Fruit fly (Drosophila melanogaster) whole organism, embryonic: ENCODE measurements around the gene nmdyn-D6.

Experiments
- Atf3 ChIP-seq: fragments of 200-800 bp; sonication (Bioruptor generic); optimal IDR thresholded peaks from 3 replicates; lab custom pipeline; 2016; ENCODE audit warnings: missing biosample characterization, missing genetic modification characterization
- BEAF-32 ChIP-seq: fragments of 200-800 bp; sonication (Bioruptor generic); optimal IDR thresholded peaks from 3 replicates; lab custom pipeline; 2017; ENCODE audit warnings: missing biosample characterization, missing genetic modification characterization, mild to moderate bottlenecking, moderate library complexity, missing genetic modification reagents
- Bteb2 ChIP-seq: fragments of 200-800 bp; sonication (Bioruptor generic); optimal IDR thresholded peaks from 2 replicates; lab custom pipeline; 2016; ENCODE audit warnings: missing biosample characterization, missing genetic modification characterization
- CG10959 ChIP-seq: fragments of 200-800 bp; sonication (Bioruptor generic); IDR thresholded peaks from 2 replicates; pipeline ENCODE4 v1.3.6; 2022; ENCODE audit warnings: missing biosample characterization, missing genetic modification characterization
- CG13775 ChIP-seq: fragments of 200-800 bp; sonication (Bioruptor generic); optimal IDR thresholded peaks from 3 replicates; lab custom pipeline; 2017; ENCODE audit warnings: missing biosample characterization, mild to moderate bottlenecking, missing genetic modification characterization
- CG15479 ChIP-seq: fragments of 200-800 bp; sonication (Bioruptor generic); optimal IDR thresholded peaks from 3 replicates; lab custom pipeline; 2019; ENCODE audit warnings: missing biosample characterization, mild to moderate bottlenecking, missing genetic modification characterization, moderate library complexity
- CG1647 ChIP-seq: fragments of 200-800 bp; sonication (Bioruptor generic); optimal IDR thresholded peaks from 3 replicates; lab custom pipeline; 2016; ENCODE audit warnings: missing biosample characterization, missing genetic modification characterization
- CG30431 ChIP-seq: fragments of 200-800 bp; sonication (Bioruptor generic); optimal IDR thresholded peaks from 2 replicates; lab custom pipeline; 2017; ENCODE audit warnings: missing biosample characterization, missing genetic modification characterization
- CG3065 ChIP-seq: fragments of 200-800 bp; sonication (Bioruptor generic); optimal IDR thresholded peaks from 2 replicates; lab custom pipeline; 2016; ENCODE audit warnings: missing biosample characterization, missing genetic modification characterization
- CG31441 ChIP-seq: fragments of 200-800 bp; sonication (Bioruptor generic); IDR thresholded peaks from 2 replicates; pipeline ENCODE4 v1.3.6; 2022; ENCODE audit warnings: missing biosample characterization, missing genetic modification characterization
- CG6272 ChIP-seq: fragments of 200-800 bp; sonication (Bioruptor generic); IDR thresholded peaks from 2 replicates; pipeline ENCODE4 v1.3.6; 2022; ENCODE audit warnings: missing biosample characterization, missing genetic modification characterization
- CG6683 ChIP-seq: fragments of 200-800 bp; sonication (Bioruptor generic); optimal IDR thresholded peaks from 2 replicates; lab custom pipeline; 2017; ENCODE audit warnings: missing biosample characterization, mild to moderate bottlenecking, missing genetic modification characterization, missing genetic modification reagents
- CG6791 ChIP-seq: fragments of 200-800 bp; sonication (Bioruptor generic); IDR thresholded peaks from 3 replicates; pipeline ENCODE4 v1.3.6; 2022; ENCODE audit warnings: missing biosample characterization, missing genetic modification characterization; ENCODE audit not compliant: partially characterized antibody
- CG7987 ChIP-seq: fragments of 200-800 bp; sonication (Bioruptor generic); optimal IDR thresholded peaks from 2 replicates; lab custom pipeline; 2018; ENCODE audit warnings: missing biosample characterization, mild to moderate bottlenecking, missing genetic modification characterization, moderate library complexity
- CG8290 ChIP-seq, 3 experiments: fragments of 200-800 bp; sonication (Bioruptor generic); optimal IDR thresholded peaks; 2 replicates each; lab custom pipeline; 2016 to 2019; ENCODE audit warnings: missing biosample characterization in 3 of 3, missing genetic modification characterization in 3 of 3, mild to moderate bottlenecking in 2 of 3, moderate library complexity in 1 of 3
- CG8765 ChIP-seq: fragments of 200-800 bp; sonication (Bioruptor generic); IDR thresholded peaks from 2 replicates; pipeline ENCODE4 v1.3.6; 2022; ENCODE audit warnings: missing biosample characterization, missing genetic modification characterization
- CG8944 ChIP-seq: fragments of 200-800 bp; sonication (Bioruptor generic); optimal IDR thresholded peaks from 3 replicates; lab custom pipeline; 2016; ENCODE audit warnings: missing biosample characterization, missing genetic modification characterization
- CHES-1-like ChIP-seq: fragments of 200-800 bp; sonication (Bioruptor generic); optimal IDR thresholded peaks from 2 replicates; lab custom pipeline; 2016; ENCODE audit warnings: missing biosample characterization, missing genetic modification characterization
- Elba2 ChIP-seq: fragments of 200-800 bp; sonication (Bioruptor generic); optimal IDR thresholded peaks from 3 replicates; lab custom pipeline; 2016; ENCODE audit warnings: missing biosample characterization, missing genetic modification characterization
- GATAe ChIP-seq: fragments of 200-800 bp; sonication (Bioruptor generic); conservative IDR thresholded peaks from 2 replicates; pipeline ENCODE4 v1.3.6; 2022; ENCODE audit warnings: missing biosample characterization, missing genetic modification characterization
- Gug ChIP-seq: fragments of 200-800 bp; sonication (Bioruptor generic); IDR thresholded peaks from 4 replicates; pipeline ENCODE4 v1.3.6; 2022; ENCODE audit warnings: missing biosample characterization, missing genetic modification characterization
- HLH3B ChIP-seq: fragments of 200-800 bp; sonication (Bioruptor generic); IDR thresholded peaks from 2 replicates; pipeline ENCODE4 v1.3.6; 2022; ENCODE audit warnings: missing biosample characterization, missing genetic modification characterization
- HLH4C ChIP-seq: fragments of 200-800 bp; sonication (Bioruptor generic); IDR thresholded peaks from 3 replicates; pipeline ENCODE4 v1.3.6; 2022; ENCODE audit warnings: missing biosample characterization, missing genetic modification characterization; ENCODE audit not compliant: partially characterized antibody
- Hey ChIP-seq: fragments of 200-800 bp; sonication (Bioruptor generic); optimal IDR thresholded peaks from 3 replicates; lab custom pipeline; 2018; ENCODE audit warnings: missing biosample characterization, mild to moderate bottlenecking, missing genetic modification characterization
- Hmr ChIP-seq: fragments of 200-800 bp; sonication (Bioruptor generic); optimal IDR thresholded peaks from 3 replicates; lab custom pipeline; 2017; ENCODE audit warnings: mild to moderate bottlenecking, missing biosample characterization, missing genetic modification reagents, missing genetic modification characterization
- Hr3 ChIP-seq: fragments of 200-800 bp; sonication (Bioruptor generic); optimal IDR thresholded peaks from 3 replicates; lab custom pipeline; 2016; ENCODE audit warnings: missing biosample characterization, missing genetic modification characterization
- Lim3 ChIP-seq: fragments of 200-800 bp; sonication (Bioruptor generic); IDR thresholded peaks from 2 replicates; pipeline ENCODE4 v1.3.6; 2022; ENCODE audit warnings: missing biosample characterization, missing genetic modification characterization
- Meics ChIP-seq: fragments of 200-800 bp; sonication (Bioruptor generic); optimal IDR thresholded peaks from 2 replicates; lab custom pipeline; 2017; ENCODE audit warnings: missing biosample characterization, mild to moderate bottlenecking, missing genetic modification characterization
- Poxn ChIP-seq: fragments of 200-800 bp; sonication (Bioruptor generic); IDR thresholded peaks from 2 replicates; pipeline ENCODE4 v1.3.6; 2022; ENCODE audit warnings: missing biosample characterization, missing genetic modification characterization
- Six4 ChIP-seq: fragments of 200-800 bp; sonication (Bioruptor generic); optimal IDR thresholded peaks from 2 replicates; lab custom pipeline; 2016; ENCODE audit warnings: missing biosample characterization, missing genetic modification characterization
- Sox102F ChIP-seq: fragments of 200-800 bp; sonication (Bioruptor generic); optimal IDR thresholded peaks from 2 replicates; lab custom pipeline; 2018; ENCODE audit warnings: missing biosample characterization, mild to moderate bottlenecking, missing genetic modification characterization, moderate library complexity
- TFAM ChIP-seq: fragments of 200-800 bp; sonication (Bioruptor generic); optimal IDR thresholded peaks from 2 replicates; lab custom pipeline; 2017; ENCODE audit warnings: missing biosample characterization, missing genetic modification characterization, inconsistent platforms
- ato ChIP-seq: fragments of 200-800 bp; sonication (Bioruptor generic); IDR thresholded peaks from 2 replicates; pipeline ENCODE4 v1.3.6; 2022; ENCODE audit warnings: missing biosample characterization, missing genetic modification characterization; ENCODE audit not compliant: partially characterized antibody
- bbx ChIP-seq: fragments of 200-800 bp; sonication (Bioruptor generic); IDR thresholded peaks from 2 replicates; pipeline ENCODE4 v1.3.6; 2022; ENCODE audit warnings: missing biosample characterization, missing genetic modification characterization; ENCODE audit not compliant: partially characterized antibody
- bigmax ChIP-seq: fragments of 200-800 bp; sonication (Bioruptor generic); optimal IDR thresholded peaks from 2 replicates; lab custom pipeline; 2018; ENCODE audit warnings: missing biosample characterization, mild to moderate bottlenecking, missing genetic modification characterization
- gro ChIP-seq: fragments of 200-800 bp; sonication (Bioruptor generic); optimal IDR thresholded peaks from 2 replicates; lab custom pipeline; 2016; ENCODE audit warnings: missing biosample characterization, missing genetic modification characterization
- insv ChIP-seq, 2 experiments: fragments of 200-800 bp; sonication (Bioruptor generic); optimal IDR thresholded peaks; 3 replicates each; lab custom pipeline; 2016 to 2018; ENCODE audit warnings: missing biosample characterization in 2 of 2, missing genetic modification characterization in 2 of 2
- jing ChIP-seq: fragments of 200-800 bp; sonication (Bioruptor generic); optimal IDR thresholded peaks from 2 replicates; lab custom pipeline; 2018; ENCODE audit warnings: missing biosample characterization, mild to moderate bottlenecking, missing genetic modification characterization
- klu ChIP-seq: fragments of 200-800 bp; sonication (Bioruptor generic); IDR thresholded peaks from 2 replicates; pipeline ENCODE4 v1.3.6; 2022; ENCODE audit warnings: missing biosample characterization, missing genetic modification characterization
- lab ChIP-seq: fragments of 200-800 bp; sonication (Bioruptor generic); optimal IDR thresholded peaks from 3 replicates; lab custom pipeline; 2017; ENCODE audit warnings: missing biosample characterization, missing genetic modification characterization, mild to moderate bottlenecking, moderate library complexity, missing genetic modification reagents
- lov ChIP-seq, 2 experiments: fragments of 200-800 bp in 1 of 2; fragments of >200 bp in 1 of 2; sonication (Bioruptor generic) in 1 of 2; IDR thresholded peaks in 1 of 2; optimal IDR thresholded peaks in 1 of 2; 2 replicates in 1 of 2; 3 replicates in 1 of 2; pipeline versions ENCODE4 v1.3.6 to Lab custom; 2017 to 2022; ENCODE audit warnings: missing biosample characterization in 1 of 2, missing genetic modification characterization in 1 of 2
- mld ChIP-seq: fragments of 200-800 bp; sonication (Bioruptor generic); IDR thresholded peaks from 3 replicates; pipeline ENCODE4 v1.3.6; 2022; ENCODE audit warnings: missing biosample characterization, missing genetic modification characterization; ENCODE audit not compliant: partially characterized antibody
- nmo ChIP-seq: fragments of 200-800 bp; sonication (Bioruptor generic); optimal IDR thresholded peaks from 2 replicates; lab custom pipeline; 2018; ENCODE audit warnings: missing biosample characterization, mild to moderate bottlenecking, missing genetic modification characterization, moderate library complexity
- oc ChIP-seq: fragments of 200-800 bp; sonication (Bioruptor generic); optimal IDR thresholded peaks from 2 replicates; lab custom pipeline; 2018; ENCODE audit warnings: missing biosample characterization, mild to moderate bottlenecking, missing genetic modification characterization, moderate library complexity
- p53 ChIP-seq: fragments of 200-800 bp; sonication (Bioruptor generic); optimal IDR thresholded peaks from 2 replicates; lab custom pipeline; 2016; ENCODE audit warnings: missing biosample characterization, missing genetic modification characterization
- ro ChIP-seq: fragments of 200-800 bp; sonication (Bioruptor generic); IDR thresholded peaks from 2 replicates; pipeline ENCODE4 v1.3.6; 2022; ENCODE audit warnings: missing biosample characterization, missing genetic modification characterization
- salm ChIP-seq: fragments of 200-800 bp; sonication (Bioruptor generic); optimal IDR thresholded peaks from 2 replicates; lab custom pipeline; 2018; ENCODE audit warnings: missing biosample characterization, mild to moderate bottlenecking, missing genetic modification characterization
- slbo ChIP-seq: fragments of 200-800 bp; sonication (Bioruptor generic); IDR thresholded peaks from 2 replicates; pipeline ENCODE4 v1.3.6; 2022; ENCODE audit warnings: missing biosample characterization, missing genetic modification characterization

The nmdyn-D6 gene

dm6 chrX:14627080-14627796 lies 43.8 kb downstream of the nmdyn-D6 start (continued):
- TF ChIP-seq CG30431: peak; percentile 74
- peak; percentile 31 for TF ChIP-seq Elba2 (GFP tag; lab: Kevin White, UChicago)
- TF ChIP-seq lab (GFP tag; lab: Kevin White, UChicago): peak; percentile 65
- TF ChIP-seq CG31441 (GFP tag; lab: Robert Waterston, UW): peak; percentile 94
- TF ChIP-seq HLH3B (GFP tag; lab: Robert Waterston, UW): peak; percentile 79
- TF ChIP-seq Hmr: peak; percentile 50
- 0 out of 2 replicates have a peak, but pooled peaks have one; percentile 20 for TF ChIP-seq Lim3 (GFP tag; lab: Robert Waterston, UW)
- peak; percentile 77 for TF ChIP-seq CG13775
- TF ChIP-seq bigmax (GFP tag; lab: Kevin White, UChicago): no peak
- peak; percentile 66; the same call in 1 of the 2 replicates for TF ChIP-seq CG6272
- no peak for TF ChIP-seq CHES-1-like
- peak; percentile 25 for TF ChIP-seq TFAM (GFP tag; lab: Kevin White, UChicago)
- peak; percentile 79 for TF ChIP-seq Six4 (GFP tag; lab: Kevin White, UChicago)
- no peak for TF ChIP-seq GATAe (GFP tag; lab: Robert Waterston, UW)
- no peak for TF ChIP-seq ato (GFP tag; lab: Robert Waterston, UW)
- TF ChIP-seq CG10959 (GFP tag; lab: Robert Waterston, UW): peak; percentile 84
- TF ChIP-seq bbx (GFP tag; lab: Robert Waterston, UW): no peak
- TF ChIP-seq klu (GFP tag; lab: Robert Waterston, UW): peak; percentile 58; the same call in 1 of the 2 replicates
- peak; percentile 49 for TF ChIP-seq Meics (GFP tag; lab: Kevin White, UChicago)
- TF ChIP-seq CG8765 (GFP tag; lab: Robert Waterston, UW): peak; percentile 63
- TF ChIP-seq CG1647 (GFP tag; lab: Kevin White, UChicago): peak; percentile 59
- TF ChIP-seq ro (GFP tag; lab: Robert Waterston, UW): peak; percentile 42; the same call in 1 of the 2 replicates
- TF ChIP-seq Hey (tag; lab: Kevin White, UChicago): no peak
- TF ChIP-seq insv (GFP tag; optimal IDR thresholded peaks at IDR 0.05; lab: Kevin White, UChicago): no peak
- TF ChIP-seq CG8944 (GFP tag; lab: Kevin White, UChicago): peak; percentile 24
- TF ChIP-seq CG3065 (GFP tag; lab: Kevin White, UChicago): peak; percentile 14
- peak; percentile 43 for TF ChIP-seq slbo (GFP tag; lab: Robert Waterston, UW)
- TF ChIP-seq nmo (GFP tag; lab: Kevin White, UChicago): peak; percentile 93
- 0 out of 3 replicates have a peak, but pooled peaks have one; percentile 25 for TF ChIP-seq CG6791 (GFP tag; lab: Robert Waterston, UW)
- TF ChIP-seq Hr3 (GFP tag; lab: Kevin White, UChicago): peak; percentile 77
- peak; percentile 79 for TF ChIP-seq CG8290 (GFP tag; optimal IDR thresholded peaks at IDR 0.05; lab: Kevin White, UChicago)
- no peak for TF ChIP-seq CG8290 (tag; optimal IDR thresholded peaks at IDR 0.05; lab: Kevin White, UChicago)
- peak; percentile 43; the same call in 2 of the 4 replicates for TF ChIP-seq Gug (GFP tag; lab: Robert Waterston, UW)
- no peak for TF ChIP-seq p53 (GFP tag; lab: Kevin White, UChicago)
- TF ChIP-seq Sox102F (GFP tag; lab: Kevin White, UChicago): peak; percentile 87
- TF ChIP-seq lov (optimal IDR thresholded peaks at IDR 0.05; lab: Kevin White, UChicago): no peak
- TF ChIP-seq lov (GFP tag; IDR thresholded peaks at IDR 0.05; lab: Robert Waterston, UW): peak; percentile 70; the same call in 2 of the 3 replicates
- TF ChIP-seq jing (GFP tag; lab: Kevin White, UChicago): peak; percentile 70
- peak; percentile 87 for TF ChIP-seq oc
- TF ChIP-seq mld (GFP tag; lab: Robert Waterston, UW): no peak
- peak; percentile 69 for TF ChIP-seq salm (tag; lab: Kevin White, UChicago)
- peak; percentile 36 for TF ChIP-seq Bteb2 (GFP tag; lab: Kevin White, UChicago)
- TF ChIP-seq BEAF-32 (GFP tag; lab: Kevin White, UChicago): no peak
- peak; percentile 48 for TF ChIP-seq CG15479 (GFP tag; lab: Kevin White, UChicago)
- TF ChIP-seq gro (GFP tag; lab: Kevin White, UChicago): no peak
- TF ChIP-seq CG7987: no peak
- TF ChIP-seq CG6683 (GFP tag; lab: Kevin White, UChicago): peak; percentile 43
- no peak for TF ChIP-seq HLH4C
- peak; percentile 57 for TF ChIP-seq Atf3
- TF ChIP-seq Poxn (GFP tag; lab: Robert Waterston, UW): no peak
